Worm (Caenorhabditis elegans): Measurements from ENCODE around the gene txdc-17.

Gene txdc-17

ce11 chrIII:2805084-2805483, 29.4 kb upstream of the txdc-17 start, which contains the start of gene Y71H2AM.3:
TSS of gene Y71H2AM.3 (plus strand) at chrIII:2805430.
- TF ChIP-seq ref-1 (GFP tag; conservative IDR thresholded peaks at IDR 0.05) = no peak
- TF ChIP-seq tab-1 (GFP tag; IDR thresholded peaks at IDR 0.05) = no peak
- no peak for TF ChIP-seq flt-1 (GFP tag; IDR thresholded peaks at IDR 0.05)
- no peak for TF ChIP-seq T22C8.4 (GFP tag; IDR thresholded peaks at IDR 0.05)

- TF ChIP-seq ztf-23 (GFP tag; IDR thresholded peaks at IDR 0.05) (no peak), ztf-29 (GFP tag; IDR thresholded peaks at IDR 0.05) (no peak), cog-1 (tag; optimal IDR thresholded peaks at IDR 0.05) (no peak), T22C8.4 (GFP tag; IDR thresholded peaks at IDR 0.05) (no peak), ref-1 (GFP tag; conservative IDR thresholded peaks at IDR 0.05) (no peak), tab-1 (GFP tag; IDR thresholded peaks at IDR 0.05) (no peak), klf-2 (GFP tag; conservative IDR thresholded peaks at IDR 0.05) (no peak), med-1 (GFP tag; optimal IDR thresholded peaks at IDR 0.05; ENCODE audit: insufficient read depth) (no peak), flt-1 (GFP tag; IDR thresholded peaks at IDR 0.05) (no peak)
Measured at ce11 chrIII:2811410-2811809, 23.1 kb upstream of the txdc-17 start.

- TF ChIP-seq T22C8.4 (GFP tag; IDR thresholded peaks at IDR 0.05) (no peak), flt-1 (GFP tag; IDR thresholded peaks at IDR 0.05) (no peak), ztf-29 (GFP tag; IDR thresholded peaks at IDR 0.05) (no peak), cog-1 (tag; optimal IDR thresholded peaks at IDR 0.05) (no peak), ztf-23 (GFP tag; IDR thresholded peaks at IDR 0.05) (no peak), med-1 (GFP tag; optimal IDR thresholded peaks at IDR 0.05; ENCODE audit: insufficient read depth) (no peak), ref-1 (GFP tag; conservative IDR thresholded peaks at IDR 0.05) (no peak), tab-1 (GFP tag; IDR thresholded peaks at IDR 0.05) (no peak), klf-2 (GFP tag; conservative IDR thresholded peaks at IDR 0.05) (no peak)
Measured at ce11 chrIII:2814919-2815554, 19.4 kb upstream of the txdc-17 start, which contains the start of gene tufm-1. TSS of gene tufm-1 (minus strand) at chrIII:2814969.

ce11 chrIII:2816205-2816923, 18.1 kb upstream of the txdc-17 start:
- no peak for TF ChIP-seq ztf-29 (GFP tag; IDR thresholded peaks at IDR 0.05)
- no peak for TF ChIP-seq T22C8.4 (GFP tag; IDR thresholded peaks at IDR 0.05)
- no peak for TF ChIP-seq med-1 (GFP tag; optimal IDR thresholded peaks at IDR 0.05; ENCODE audit: insufficient read depth)
- no peak for TF ChIP-seq ref-1 (GFP tag; conservative IDR thresholded peaks at IDR 0.05)
- no peak for TF ChIP-seq klf-2 (GFP tag; conservative IDR thresholded peaks at IDR 0.05)
- no peak for TF ChIP-seq tab-1 (GFP tag; IDR thresholded peaks at IDR 0.05)
- no peak for TF ChIP-seq flt-1 (GFP tag; IDR thresholded peaks at IDR 0.05)
- no peak for TF ChIP-seq cog-1 (tag; optimal IDR thresholded peaks at IDR 0.05)
- TF ChIP-seq ztf-23 (GFP tag; IDR thresholded peaks at IDR 0.05) = no peak

ce11 chrIII:2817847-2818246, 16.6 kb upstream of the txdc-17 start:
- TF ChIP-seq ztf-23 (GFP tag; IDR thresholded peaks at IDR 0.05) = no peak
- TF ChIP-seq klf-2 (GFP tag; conservative IDR thresholded peaks at IDR 0.05) = no peak
- TF ChIP-seq med-1 (GFP tag; optimal IDR thresholded peaks at IDR 0.05; ENCODE audit: insufficient read depth) = no peak
- no peak for TF ChIP-seq ztf-29 (GFP tag; IDR thresholded peaks at IDR 0.05)
- no peak for TF ChIP-seq cog-1 (tag; optimal IDR thresholded peaks at IDR 0.05)
- TF ChIP-seq flt-1 (GFP tag; IDR thresholded peaks at IDR 0.05) = no peak
- no peak for TF ChIP-seq tab-1 (GFP tag; IDR thresholded peaks at IDR 0.05)
- TF ChIP-seq T22C8.4 (GFP tag; IDR thresholded peaks at IDR 0.05) = no peak
- TF ChIP-seq ref-1 (GFP tag; conservative IDR thresholded peaks at IDR 0.05) = no peak

ce11 chrIII:2818980-2819379, 15.5 kb upstream of the txdc-17 start, which contains the start of gene pipp-4P:
TSS of gene pipp-4P (plus strand) at chrIII:2819280.
- TF ChIP-seq tab-1 (GFP tag; IDR thresholded peaks at IDR 0.05) (no peak), klf-2 (GFP tag; conservative IDR thresholded peaks at IDR 0.05) (no peak), ztf-23 (GFP tag; IDR thresholded peaks at IDR 0.05) (no peak), T22C8.4 (GFP tag; IDR thresholded peaks at IDR 0.05) (no peak), ztf-29 (GFP tag; IDR thresholded peaks at IDR 0.05) (no peak), ref-1 (GFP tag; conservative IDR thresholded peaks at IDR 0.05) (no peak), flt-1 (GFP tag; IDR thresholded peaks at IDR 0.05) (no peak), med-1 (GFP tag; optimal IDR thresholded peaks at IDR 0.05; ENCODE audit: insufficient read depth) (no peak), cog-1 (tag; optimal IDR thresholded peaks at IDR 0.05) (no peak)

ce11 chrIII:2826770-2827169, 7.7 kb upstream of the txdc-17 start, which contains the start of gene Y71H2AM.1:
TSS of gene Y71H2AM.1 (plus strand) at chrIII:2827070.
- TF ChIP-seq T22C8.4 (GFP tag; IDR thresholded peaks at IDR 0.05) = no peak
- TF ChIP-seq ztf-23 (GFP tag; IDR thresholded peaks at IDR 0.05) = no peak
- TF ChIP-seq cog-1 (tag; optimal IDR thresholded peaks at IDR 0.05) = no peak
- no peak for TF ChIP-seq ztf-29 (GFP tag; IDR thresholded peaks at IDR 0.05)
- no peak for TF ChIP-seq klf-2 (GFP tag; conservative IDR thresholded peaks at IDR 0.05)
- no peak for TF ChIP-seq ref-1 (GFP tag; conservative IDR thresholded peaks at IDR 0.05)

ce11 chrIII:2832483-2832882, 2.0 kb upstream of the txdc-17 start, which contains the start of gene Y71H2AM.29:
TSS of gene Y71H2AM.29 (plus strand) at chrIII:2832783.
- TF ChIP-seq ztf-23 (GFP tag; IDR thresholded peaks at IDR 0.05) (no peak), flt-1 (GFP tag; IDR thresholded peaks at IDR 0.05) (no peak), cog-1 (tag; optimal IDR thresholded peaks at IDR 0.05) (no peak), tab-1 (GFP tag; IDR thresholded peaks at IDR 0.05) (no peak), klf-2 (GFP tag; conservative IDR thresholded peaks at IDR 0.05) (no peak), ref-1 (GFP tag; conservative IDR thresholded peaks at IDR 0.05) (no peak), ztf-29 (GFP tag; IDR thresholded peaks at IDR 0.05) (no peak), med-1 (GFP tag; optimal IDR thresholded peaks at IDR 0.05; ENCODE audit: insufficient read depth) (no peak), T22C8.4 (GFP tag; IDR thresholded peaks at IDR 0.05) (no peak)

- TF ChIP-seq tab-1 (GFP tag; IDR thresholded peaks at IDR 0.05) (no peak), T22C8.4 (GFP tag; IDR thresholded peaks at IDR 0.05) (peak; percentile 77)
Measured at ce11 chrIII:2834998-2835397, 535 bp downstream of the txdc-17 start.
